Worm (Caenorhabditis elegans): ENCODE measurements around the gene T07C4.3.

ce11 chrIII:10306049-10306448 lies 45.9 kb upstream of the T07C4.3 start, which contains the start of gene T07A5.1:
- TF ChIP-seq mep-1 (tag; optimal IDR thresholded peaks at IDR 0.05) (no peak), unc-130 (tag; optimal IDR thresholded peaks at IDR 0.05) (no peak), ces-1 (GFP tag; optimal IDR thresholded peaks at IDR 0.05) (no peak), unc-62 (GFP tag; optimal IDR thresholded peaks at IDR 0.05) (no peak)
